Fruit fly (Drosophila melanogaster): ENCODE measurements around the gene jvl.

Gene jvl

dm6 chr3R:14734623-14735392 is 6.6 kb upstream of the jvl start (continued):
- TF ChIP-seq fd85E (GFP tag; optimal IDR thresholded peaks at IDR 0.05), result no peak
- TF ChIP-seq vri (GFP tag; optimal IDR thresholded peaks at IDR 0.05), result no peak
- no peak for TF ChIP-seq Sox15 (GFP tag; optimal IDR thresholded peaks at IDR 0.05)
- TF ChIP-seq topi (GFP tag; optimal IDR thresholded peaks at IDR 0.05), result peak; percentile 30
- peak; percentile 2 for TF ChIP-seq CG34406 (GFP tag; optimal IDR thresholded peaks at IDR 0.05)
- peak; percentile 46 for TF ChIP-seq svp (GFP tag)
- no peak for TF ChIP-seq salr (GFP tag; optimal IDR thresholded peaks at IDR 0.05)
- TF ChIP-seq CG11762 (GFP tag; optimal IDR thresholded peaks at IDR 0.05; ENCODE audit: insufficient read depth), result no peak
- TF ChIP-seq CG6163 (GFP tag; IDR thresholded peaks at IDR 0.05), result peak; percentile 51; the same call in 2 of the 3 replicates
- no peak for TF ChIP-seq CG6854 (GFP tag; optimal IDR thresholded peaks at IDR 0.05)
- TF ChIP-seq CG4318 (GFP tag; optimal IDR thresholded peaks at IDR 0.05), result peak; percentile 1
- TF ChIP-seq dac (GFP tag; optimal IDR thresholded peaks at IDR 0.05), result no peak
- no peak for TF ChIP-seq CG16779 (tag; optimal IDR thresholded peaks at IDR 0.05)
- no peak for TF ChIP-seq Blimp-1 (GFP tag; optimal IDR thresholded peaks at IDR 0.05)
- TF ChIP-seq eg (GFP tag; IDR thresholded peaks at IDR 0.05), result peak; percentile 54; the same call in 1 of the 3 replicates
- no peak for TF ChIP-seq Sox102F (GFP tag; optimal IDR thresholded peaks at IDR 0.05)
- peak; percentile 34 for TF ChIP-seq CG32006 (GFP tag; optimal IDR thresholded peaks at IDR 0.05)
- TF ChIP-seq Eip93F (GFP tag; optimal IDR thresholded peaks at IDR 0.05), result no peak
- peak; percentile 0 for TF ChIP-seq CG6808 (GFP tag; optimal IDR thresholded peaks at IDR 0.05)
- TF ChIP-seq Smox (GFP tag; optimal IDR thresholded peaks at IDR 0.05), result no peak
- peak; percentile 18 for TF ChIP-seq CG10669 (GFP tag; optimal IDR thresholded peaks at IDR 0.05)
- TF ChIP-seq Sox14 (GFP tag; optimal IDR thresholded peaks at IDR 0.05), result peak; percentile 29
- TF ChIP-seq CG8319 (GFP tag; optimal IDR thresholded peaks at IDR 0.05), result no peak
- no peak for TF ChIP-seq net (GFP tag; optimal IDR thresholded peaks at IDR 0.05)

dm6 chr3R:14736001-14736400 is 5.4 kb upstream of the jvl start:
- TF ChIP-seq vri (GFP tag; optimal IDR thresholded peaks at IDR 0.05) (peak; percentile 18), CG6808 (GFP tag; optimal IDR thresholded peaks at IDR 0.05) (no peak)

dm6 chr3R:14736674-14737073 is 4.7 kb upstream of the jvl start:
- TF ChIP-seq vri (GFP tag; optimal IDR thresholded peaks at IDR 0.05), result peak; percentile 38
- no peak for TF ChIP-seq CG3032 (tag; optimal IDR thresholded peaks at IDR 0.05)

- TF ChIP-seq ss (GFP tag; optimal IDR thresholded peaks at IDR 0.05) (peak; percentile 89 to 90), Lpt (GFP tag; optimal IDR thresholded peaks at IDR 0.05) (peak; percentile 96), CG16779 (tag; optimal IDR thresholded peaks at IDR 0.05) (peak; percentile 75), CG8632 (GFP tag; optimal IDR thresholded peaks at IDR 0.05) (peak; percentile 97), dsx (GFP tag; optimal IDR thresholded peaks at IDR 0.05; ENCODE audit: poor library complexity, severe bottlenecking) (peak; percentile 78), Hr38 (GFP tag; optimal IDR thresholded peaks at IDR 0.05) (peak; percentile 79), Sox14 (GFP tag; optimal IDR thresholded peaks at IDR 0.05) (peak; percentile 99), topi (GFP tag; optimal IDR thresholded peaks at IDR 0.05) (peak; percentile 99), salr (GFP tag; optimal IDR thresholded peaks at IDR 0.05) (peak; percentile 93 to 96), pdm3 (GFP tag; optimal IDR thresholded peaks at IDR 0.05) (peak; percentile 98), svp (GFP tag) (peak; percentile 99), CG8119 (GFP tag; IDR thresholded peaks at IDR 0.05) (peak; percentile 98), cyc (GFP tag; optimal IDR thresholded peaks at IDR 0.05) (peak; percentile 98), OdsH (GFP tag; optimal IDR thresholded peaks at IDR 0.05) (peak; percentile 99), acj6 (GFP tag; optimal IDR thresholded peaks at IDR 0.05) (peak; percentile 98), Hr4 (GFP tag; optimal IDR thresholded peaks at IDR 0.05) (peak; percentile 99), CG6854 (GFP tag; optimal IDR thresholded peaks at IDR 0.05) (peak; percentile 94), CG4318 (GFP tag; optimal IDR thresholded peaks at IDR 0.05) (peak; percentile 97), CG10669 (GFP tag; optimal IDR thresholded peaks at IDR 0.05) (peak; percentile 95), Smox (GFP tag; optimal IDR thresholded peaks at IDR 0.05) (peak; percentile 98), fd59A (GFP tag; optimal IDR thresholded peaks at IDR 0.05) (peak; percentile 94), CG32006 (GFP tag; optimal IDR thresholded peaks at IDR 0.05) (peak; percentile 98), spab (GFP tag; optimal IDR thresholded peaks at IDR 0.05) (peak; percentile 92), vri (GFP tag; optimal IDR thresholded peaks at IDR 0.05) (peak; percentile 94), Ets21C (GFP tag; optimal IDR thresholded peaks at IDR 0.05) (peak; percentile 97), Sox102F (GFP tag; optimal IDR thresholded peaks at IDR 0.05) (peak; percentile 98), CG15336 (GFP tag; IDR thresholded peaks at IDR 0.05) (peak; percentile 98)
Observed at dm6 chr3R:14737894-14738860, 3.2 kb upstream of the jvl start.

Measured in whole organism, prepupa.